Worm (Caenorhabditis elegans) whole organism, L3 larva: ENCODE data around the gene K02E2.6.

Experiments used
- ceh-28 ChIP-seq: fragments of 150-350 bp; optimal IDR thresholded peaks from 2 replicates; lab custom pipeline; 2014; ENCODE audit warnings: missing biosample characterization, missing genetic modification reagents, missing genetic modification characterization
- egl-27 ChIP-seq: sonication (generic microtip); optimal IDR thresholded peaks from 4 replicates; lab custom pipeline; 2017; ENCODE audit warnings: missing biosample characterization, missing genetic modification reagents, missing genetic modification characterization
- snpc-4 ChIP-seq: fragments of 150-350 bp; optimal IDR thresholded peaks from 2 replicates; lab custom pipeline; 2014; ENCODE audit warnings: missing biosample characterization, missing genetic modification characterization
- unc-39 ChIP-seq: sonication (generic microtip); optimal IDR thresholded peaks from 4 replicates; lab custom pipeline; 2017; ENCODE audit warnings: missing biosample characterization, missing genetic modification characterization
- ztf-11 ChIP-seq: fragments of 150-350 bp; optimal IDR thresholded peaks from 2 replicates; lab custom pipeline; 2014; ENCODE audit warnings: missing biosample characterization, missing genetic modification characterization
- ztf-4 ChIP-seq: fragments of 150-350 bp; optimal IDR thresholded peaks from 2 replicates; lab custom pipeline; 2014; ENCODE audit warnings: missing biosample characterization, missing genetic modification characterization

ce11 chrV:20411659-20412058 lies 31.3 kb downstream of the K02E2.6 start, which contains the start of gene F53H2.3:
- TF ChIP-seq ztf-11 (no peak), ceh-28 (tag; lab: Kevin White, UChicago) (no peak), unc-39 (tag; lab: Kevin White, UChicago) (no peak), egl-27 (tag; lab: Kevin White, UChicago) (no peak), ztf-4 (tag; lab: Kevin White, UChicago) (no peak), snpc-4 (tag; lab: Kevin White, UChicago) (no peak)
